Worm (Caenorhabditis elegans) whole organism, L4 larva: Measurements from ENCODE around the gene F19B10.3.

ENCODE experiments used
- D1046.2 ChIP-seq: fragments of 200-800 bp; sonication (Bioruptor generic); IDR thresholded peaks from 2 replicates; pipeline ENCODE4 v1.3.6; 2022; ENCODE audit warnings: missing genetic modification characterization, missing compliant biosample characterization
- F10B5.3 ChIP-seq: sonication (generic microtip); optimal IDR thresholded peaks from 2 replicates; lab custom pipeline; 2016; ENCODE audit warnings: mild to moderate bottlenecking, missing genetic modification characterization, missing compliant biosample characterization
- F49E8.2 ChIP-seq: sonication (generic microtip); optimal IDR thresholded peaks from 2 replicates; lab custom pipeline; 2016; ENCODE audit warnings: missing compliant biosample characterization, mild to moderate bottlenecking, missing genetic modification characterization, borderline replicate concordance
- R02D3.7 ChIP-seq: fragments of 150-350 bp; sonication (generic microtip); optimal IDR thresholded peaks from 3 replicates; lab custom pipeline; 2014; ENCODE audit warnings: missing biosample characterization, missing genetic modification characterization
- T20F7.1 ChIP-seq: fragments of 200-800 bp; sonication (Bioruptor generic); optimal IDR thresholded peaks from 2 replicates; lab custom pipeline; 2018; ENCODE audit warnings: mild to moderate bottlenecking, missing genetic modification characterization, missing compliant biosample characterization
- T26A8.4 ChIP-seq: fragments of 200-800 bp; sonication (Bioruptor generic); IDR thresholded peaks from 2 replicates; pipeline ENCODE4 v1.3.6; 2022; ENCODE audit warnings: missing genetic modification characterization, missing compliant biosample characterization
- Y48G9A.11 ChIP-seq: fragments of 200-800 bp; sonication (Bioruptor generic); IDR thresholded peaks from 2 replicates; pipeline ENCODE4 v1.3.6; 2022; ENCODE audit warnings: missing genetic modification reagents, missing genetic modification characterization, missing compliant biosample characterization
- Y75B8A.6 ChIP-seq: fragments of 200-800 bp; sonication (Bioruptor generic); IDR thresholded peaks from 2 replicates; pipeline ENCODE4 v1.3.6; 2022; ENCODE audit warnings: missing genetic modification reagents, missing genetic modification characterization, missing compliant biosample characterization
- ZK337.2 ChIP-seq: fragments of 200-800 bp; sonication (Bioruptor generic); IDR thresholded peaks from 2 replicates; pipeline ENCODE4 v1.3.6; 2022; ENCODE audit warnings: missing genetic modification reagents, missing genetic modification characterization, missing compliant biosample characterization
- aha-1 ChIP-seq: fragments of 150-350 bp; peaks from one replicate; lab custom pipeline; 2014; ENCODE audit warnings: missing biosample characterization, missing genetic modification characterization
- aly-2 ChIP-seq: sonication (generic microtip); optimal IDR thresholded peaks from 2 replicates; lab custom pipeline; 2018; ENCODE audit warnings: missing biosample characterization, missing genetic modification characterization
- ceh-28 ChIP-seq: fragments of 150-350 bp; optimal IDR thresholded peaks from 2 replicates; lab custom pipeline; 2014; ENCODE audit warnings: missing biosample characterization, missing genetic modification reagents, missing genetic modification characterization
- ceh-44 ChIP-seq: fragments of 200-800 bp; sonication (Bioruptor generic); IDR thresholded peaks from 2 replicates; pipeline ENCODE4 v1.3.6; 2022; ENCODE audit warnings: missing genetic modification reagents, missing genetic modification characterization, missing compliant biosample characterization
- ceh-62 ChIP-seq: sonication (generic microtip); optimal IDR thresholded peaks from 2 replicates; lab custom pipeline; 2017; ENCODE audit warnings: missing biosample characterization, missing genetic modification characterization
- ces-1 ChIP-seq: fragments of 150-350 bp; sonication (generic microtip); optimal IDR thresholded peaks from 4 replicates; lab custom pipeline; 2014; ENCODE audit warnings: missing biosample characterization, missing genetic modification reagents, missing genetic modification characterization
- daf-16 ChIP-seq, 3 experiments: sonication (generic microtip); optimal IDR thresholded peaks; 2 replicates each; lab custom pipeline; 2016 to 2017; ENCODE audit warnings: missing genetic modification characterization in 3 of 3, missing genetic modification reagents in 3 of 3, mild to moderate bottlenecking in 2 of 3, missing compliant biosample characterization in 2 of 3, missing biosample characterization in 1 of 3, moderate library complexity in 1 of 3
- daf-8 ChIP-seq: fragments of 200-800 bp; sonication (Bioruptor generic); IDR thresholded peaks from 2 replicates; pipeline ENCODE4 v1.3.6; 2022; ENCODE audit warnings: missing genetic modification characterization, missing compliant biosample characterization
- duxl-1 ChIP-seq: sonication (generic microtip); optimal IDR thresholded peaks from 2 replicates; lab custom pipeline; 2016; ENCODE audit warnings: mild to moderate bottlenecking, missing genetic modification characterization, moderate library complexity, missing compliant biosample characterization; ENCODE audit not compliant: poor library complexity
- hlh-11 ChIP-seq: fragments of 200-800 bp; sonication (Bioruptor generic); optimal IDR thresholded peaks from 2 replicates; lab custom pipeline; 2018; ENCODE audit warnings: mild to moderate bottlenecking, missing genetic modification characterization, missing compliant biosample characterization
- lir-3 ChIP-seq: sonication (generic microtip); optimal IDR thresholded peaks from 2 replicates; lab custom pipeline; 2016; ENCODE audit warnings: mild to moderate bottlenecking, missing genetic modification characterization, missing compliant biosample characterization
- lsy-2 ChIP-seq, 2 experiments: fragments of 150-350 bp in 1 of 2; sonication (generic microtip) in 1 of 2; optimal IDR thresholded peaks; 2 replicates each; lab custom pipeline; 2014 to 2017; ENCODE audit warnings: missing biosample characterization in 2 of 2, missing genetic modification characterization in 2 of 2
- mxl-2 ChIP-seq: fragments of 200-800 bp; sonication (Bioruptor generic); conservative IDR thresholded peaks from 2 replicates; pipeline ENCODE4 v1.3.6; 2022; ENCODE audit warnings: missing genetic modification reagents, missing genetic modification characterization, missing compliant biosample characterization
- mxl-3 ChIP-seq: fragments of 200-800 bp; sonication (Bioruptor generic); optimal IDR thresholded peaks from 2 replicates; lab custom pipeline; 2018; ENCODE audit warnings: mild to moderate bottlenecking, missing genetic modification characterization, missing compliant biosample characterization
- nhr-10 ChIP-seq: fragments of 150-350 bp; optimal IDR thresholded peaks from 2 replicates; lab custom pipeline; 2014; ENCODE audit warnings: missing biosample characterization, missing genetic modification characterization
- nhr-102 ChIP-seq: sonication (generic microtip); optimal IDR thresholded peaks from 2 replicates; lab custom pipeline; 2016; ENCODE audit warnings: mild to moderate bottlenecking, missing genetic modification characterization, moderate library complexity, missing compliant biosample characterization
- nhr-11 ChIP-seq: fragments of 150-350 bp; optimal IDR thresholded peaks from 2 replicates; lab custom pipeline; 2014; ENCODE audit warnings: missing biosample characterization, missing genetic modification characterization
- nhr-237 ChIP-seq: sonication (generic microtip); optimal IDR thresholded peaks from 2 replicates; lab custom pipeline; 2017; ENCODE audit warnings: missing biosample characterization, missing genetic modification characterization
- nhr-25 ChIP-seq: sonication (generic microtip); optimal IDR thresholded peaks from 2 replicates; lab custom pipeline; 2017; ENCODE audit warnings: missing genetic modification characterization, mild to moderate bottlenecking, missing compliant biosample characterization, antibody characterized with exemption, moderate library complexity, borderline replicate concordance; ENCODE audit not compliant: insufficient read depth
- nhr-77 ChIP-seq: fragments of 150-350 bp; optimal IDR thresholded peaks from 2 replicates; lab custom pipeline; 2014; ENCODE audit warnings: missing biosample characterization, missing genetic modification characterization
- php-3 ChIP-seq: fragments of 200-800 bp; sonication (Bioruptor generic); IDR thresholded peaks from 2 replicates; pipeline ENCODE4 v1.3.6; 2022; ENCODE audit warnings: missing genetic modification reagents, missing genetic modification characterization, missing compliant biosample characterization
- pqm-1 ChIP-seq: sonication (generic microtip); optimal IDR thresholded peaks from 2 replicates; lab custom pipeline; 2017; ENCODE audit warnings: missing biosample characterization, missing genetic modification characterization
- rbr-2 ChIP-seq: sonication (generic microtip); optimal IDR thresholded peaks from 2 replicates; lab custom pipeline; 2016; ENCODE audit warnings: missing genotype, missing genetic modification characterization, missing compliant biosample characterization
- sdz-12 ChIP-seq: fragments of 200-800 bp; sonication (Bioruptor generic); optimal IDR thresholded peaks from 2 replicates; lab custom pipeline; 2018; ENCODE audit warnings: mild to moderate bottlenecking, missing genetic modification characterization, missing compliant biosample characterization
- set-16 ChIP-seq: fragments of 200-800 bp; sonication (Bioruptor generic); IDR thresholded peaks from 2 replicates; pipeline ENCODE4 v1.3.6; 2022; ENCODE audit warnings: missing genetic modification reagents, missing genetic modification characterization, missing compliant biosample characterization
- spr-1 ChIP-seq: sonication (generic microtip); optimal IDR thresholded peaks from 2 replicates; lab custom pipeline; 2016; ENCODE audit warnings: mild to moderate bottlenecking, missing genetic modification characterization, missing compliant biosample characterization
- spr-3 ChIP-seq: fragments of 200-800 bp; sonication (Bioruptor generic); optimal IDR thresholded peaks from 2 replicates; lab custom pipeline; 2018; ENCODE audit warnings: mild to moderate bottlenecking, missing genetic modification characterization, missing compliant biosample characterization
- unc-39 ChIP-seq: sonication (generic microtip); optimal IDR thresholded peaks from 2 replicates; lab custom pipeline; 2017; ENCODE audit warnings: missing biosample characterization, missing genetic modification characterization
- zag-1 ChIP-seq: fragments of 150-350 bp; optimal IDR thresholded peaks from 2 replicates; lab custom pipeline; 2014; ENCODE audit warnings: missing biosample characterization, missing genetic modification characterization
- zfp-2 ChIP-seq: sonication (generic microtip); optimal IDR thresholded peaks from 2 replicates; lab custom pipeline; 2016; ENCODE audit warnings: mild to moderate bottlenecking, missing genetic modification characterization, missing compliant biosample characterization
- zip-11 ChIP-seq: fragments of 200-800 bp; sonication (Bioruptor generic); IDR thresholded peaks from 2 replicates; pipeline ENCODE4 v1.3.6; 2022; ENCODE audit warnings: missing genetic modification characterization, missing compliant biosample characterization

The F19B10.3 gene

DNA sequence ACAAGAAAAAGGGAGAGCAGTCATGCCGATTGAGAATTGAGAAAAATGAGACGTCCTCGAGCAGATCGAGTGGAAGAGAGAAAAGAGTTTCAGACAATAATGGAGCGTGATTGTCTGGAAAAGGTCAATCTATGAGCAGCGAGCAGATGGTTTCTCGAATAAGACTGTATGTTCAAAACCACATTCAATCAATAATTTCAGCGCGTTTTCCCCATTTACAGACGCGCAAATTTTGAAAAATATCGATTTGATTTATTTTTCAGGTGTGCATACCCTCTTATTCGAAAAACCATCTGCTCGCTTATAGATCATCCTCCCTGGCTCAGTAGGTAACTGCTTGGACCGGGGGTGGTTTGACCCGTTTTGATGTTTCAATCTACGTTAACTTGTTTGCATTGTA, 25.3 kb upstream of the F19B10.3 start, which contains the start of gene fbxb-31:
TSS of gene fbxb-31 (minus strand) at position 101 of the 400 bp plus-strand sequence.
- TF ChIP-seq duxl-1 (tag; lab: Kevin White, UChicago) (no peak), daf-8 (no peak), ceh-44 (GFP tag; lab: Robert Waterston, UW) (no peak), mxl-3 (GFP tag; lab: Kevin White, UChicago) (no peak), set-16 (GFP tag; lab: Robert Waterston, UW) (no peak), nhr-11 (tag; lab: Kevin White, UChicago) (no peak), F10B5.3 (no peak), spr-3 (GFP tag; lab: Kevin White, UChicago) (no peak), zfp-2 (tag; lab: Kevin White, UChicago) (no peak), aly-2 (no peak), php-3 (GFP tag; lab: Robert Waterston, UW) (no peak), Y48G9A.11 (GFP tag; lab: Robert Waterston, UW) (no peak), nhr-77 (tag; lab: Kevin White, UChicago) (no peak)
- TF ChIP-seq, all 104 proteins: peak for 0

ce11 chrII:3640197-3640596, 24.4 kb upstream of the F19B10.3 start, which contains the start of gene M151.10:
Gene M151.10, minus strand, starts transcription at chrII:3640297.
- no peak for TF ChIP-seq zag-1 (tag; lab: Kevin White, UChicago)
- TF ChIP-seq F49E8.2 (tag; lab: Kevin White, UChicago), result no peak
- TF ChIP-seq mxl-2 (GFP tag; lab: Robert Waterston, UW), result no peak
- TF ChIP-seq, all 104 proteins: peak for 0

DNA sequence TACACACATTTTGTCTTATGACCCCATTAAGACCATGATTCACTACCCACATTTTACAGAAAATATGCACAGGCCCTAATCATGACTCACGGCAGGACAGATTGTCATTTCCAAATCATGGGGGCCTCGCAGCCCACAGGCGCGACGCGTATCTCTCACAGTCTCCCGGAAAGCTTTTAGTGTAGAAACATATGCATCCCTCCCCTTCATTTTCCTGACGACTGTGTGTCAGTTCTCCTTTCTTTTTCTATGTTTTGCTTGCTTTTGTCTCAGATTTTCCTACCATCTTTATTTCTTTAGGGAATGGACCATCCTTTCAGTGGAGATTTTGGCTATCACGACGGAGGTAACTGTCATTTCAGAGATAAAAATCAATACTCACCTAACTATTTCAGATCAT, 23.4 kb upstream of the F19B10.3 start, which contains the start of gene M151.1:
TSS of gene M151.1 (plus strand) at position 301 of the 400 bp plus-strand sequence.
- no peak for TF ChIP-seq nhr-102
- TF ChIP-seq sdz-12 (GFP tag; lab: Kevin White, UChicago), result no peak
- no peak for TF ChIP-seq ceh-28 (tag; lab: Kevin White, UChicago)
- TF ChIP-seq R02D3.7 (tag; lab: Kevin White, UChicago), result no peak
- TF ChIP-seq ZK337.2, result no peak

- TF ChIP-seq rbr-2 (no peak), zfp-2 (tag; lab: Kevin White, UChicago) (no peak), lir-3 (tag; lab: Kevin White, UChicago) (no peak), nhr-237 (no peak)
Observed at ce11 chrII:3647111-3647510, 17.5 kb upstream of the F19B10.3 start, which contains the start of gene fbxb-33. Gene fbxb-33, plus strand, starts transcription at chrII:3647411.

- no peak for TF ChIP-seq ceh-62 (tag; lab: Kevin White, UChicago)
- TF ChIP-seq, all 104 proteins: peak for 0
Observed at ce11 chrII:3655378-3655777, 9.2 kb upstream of the F19B10.3 start, which contains the start of gene F19B10.5. Gene F19B10.5, plus strand, starts transcription at chrII:3655678.

ce11 chrII:3659776-3660175, 4.8 kb upstream of the F19B10.3 start, which contains the start of gene F19B10.4:
Gene F19B10.4, plus strand, starts transcription at chrII:3660076.
- TF ChIP-seq unc-39 (tag; lab: Kevin White, UChicago) (no peak), duxl-1 (tag; lab: Kevin White, UChicago) (no peak), nhr-10 (no peak), T26A8.4 (GFP tag; lab: Robert Waterston, UW) (no peak), T20F7.1 (GFP tag; lab: Kevin White, UChicago) (no peak), pqm-1 (no peak), ces-1 (GFP tag; lab: Kevin White, UChicago) (no peak), zip-11 (GFP tag; lab: Robert Waterston, UW) (no peak), aha-1 (tag; lab: Kevin White, UChicago) (no peak), D1046.2 (GFP tag; lab: Robert Waterston, UW) (no peak), nhr-25 (tag; lab: Kevin White, UChicago) (no peak), daf-16 (GFP tag; optimal IDR thresholded peaks at IDR 0.05; lab: Kevin White, UChicago) (no peak), daf-16 (tag; optimal IDR thresholded peaks at IDR 0.05; lab: Kevin White, UChicago) (no peak), hlh-11 (tag; lab: Kevin White, UChicago) (no peak), lsy-2 (tag; optimal IDR thresholded peaks at IDR 0.05; lab: Kevin White, UChicago) (no peak), set-16 (GFP tag; lab: Robert Waterston, UW) (no peak), spr-1 (tag; lab: Kevin White, UChicago) (no peak), nhr-102 (no peak), Y75B8A.6 (GFP tag; lab: Robert Waterston, UW) (no peak)
